Fruit fly (Drosophila melanogaster): ENCODE results near the gene CG33299.

dm6 chr2L:9704343-9704742 lies 47.9 kb downstream of the CG33299 start:
- TF ChIP-seq CG8478 (optimal IDR thresholded peaks at IDR 0.05) (no peak), CTCF (optimal IDR thresholded peaks at IDR 0.05) (no peak)
